Fruit fly (Drosophila melanogaster) whole organism, embryonic: Measurements from ENCODE around the gene BuGZ.
A peak's percentile ranks its signal among the peaks of the same experiment; 100 is the strongest.

Experiments
- ATbp ChIP-seq: fragments of 200-800 bp; sonication (Bioruptor generic); optimal IDR thresholded peaks from 2 replicates; lab custom pipeline; 2017; ENCODE audit warnings: missing biosample characterization, mild to moderate bottlenecking, missing genetic modification characterization, missing genetic modification reagents
- BtbVII ChIP-seq: fragments of 200-800 bp; sonication (Bioruptor generic); optimal IDR thresholded peaks from 3 replicates; lab custom pipeline; 2017; ENCODE audit warnings: missing biosample characterization, mild to moderate bottlenecking, missing genetic modification characterization
- CG10321 ChIP-seq: fragments of 200-800 bp; sonication (Bioruptor generic); IDR thresholded peaks from 2 replicates; pipeline ENCODE4 v1.3.6; 2022; ENCODE audit warnings: missing biosample characterization, missing genetic modification characterization
- CG10431 ChIP-seq: fragments of 200-800 bp; sonication (Bioruptor generic); optimal IDR thresholded peaks from 3 replicates; lab custom pipeline; 2018; ENCODE audit warnings: missing biosample characterization, mild to moderate bottlenecking, missing genetic modification characterization
- CG10654 ChIP-seq: fragments of 200-800 bp; sonication (Bioruptor generic); optimal IDR thresholded peaks from 2 replicates; lab custom pipeline; 2016; ENCODE audit warnings: missing biosample characterization, missing genetic modification characterization
- CG12219 ChIP-seq: fragments of 200-800 bp; sonication (Bioruptor generic); optimal IDR thresholded peaks from 3 replicates; lab custom pipeline; 2018; ENCODE audit warnings: missing biosample characterization, mild to moderate bottlenecking, missing genetic modification characterization
- CG12299 ChIP-seq: fragments of 200-800 bp; sonication (Bioruptor generic); optimal IDR thresholded peaks from 2 replicates; lab custom pipeline; 2018; ENCODE audit warnings: missing biosample characterization, mild to moderate bottlenecking, missing genetic modification characterization
- CG16815 ChIP-seq: fragments of 200-800 bp; sonication (Bioruptor generic); optimal IDR thresholded peaks from 3 replicates; lab custom pipeline; 2017; ENCODE audit warnings: missing biosample characterization, mild to moderate bottlenecking, missing genetic modification characterization
- CG16863 ChIP-seq: fragments of 200-800 bp; sonication (Bioruptor generic); optimal IDR thresholded peaks from 3 replicates; lab custom pipeline; 2016; ENCODE audit warnings: missing biosample characterization, missing genetic modification characterization
- CG17186 ChIP-seq: fragments of 200-800 bp; sonication (Bioruptor generic); optimal IDR thresholded peaks from 3 replicates; lab custom pipeline; 2017; ENCODE audit warnings: missing biosample characterization, missing genetic modification reagents, missing genetic modification characterization
- CG17359 ChIP-seq: fragments of 200-800 bp; sonication (Bioruptor generic); optimal IDR thresholded peaks from 3 replicates; lab custom pipeline; 2018; ENCODE audit warnings: missing biosample characterization, mild to moderate bottlenecking, missing genetic modification characterization, moderate library complexity
- CG18599 ChIP-seq: fragments of 200-800 bp; sonication (Bioruptor generic); optimal IDR thresholded peaks from 3 replicates; lab custom pipeline; 2017; ENCODE audit warnings: missing biosample characterization, missing genetic modification characterization, mild to moderate bottlenecking, moderate library complexity, missing genetic modification reagents
- CG2116 ChIP-seq: fragments of 200-800 bp; sonication (Bioruptor generic); optimal IDR thresholded peaks from 3 replicates; lab custom pipeline; 2018; ENCODE audit warnings: missing biosample characterization, mild to moderate bottlenecking, missing genetic modification characterization
- CG30431 ChIP-seq: fragments of 200-800 bp; sonication (Bioruptor generic); optimal IDR thresholded peaks from 2 replicates; lab custom pipeline; 2017; ENCODE audit warnings: missing biosample characterization, missing genetic modification characterization
- CG4854 ChIP-seq: fragments of 200-800 bp; sonication (Bioruptor generic); optimal IDR thresholded peaks from 2 replicates; lab custom pipeline; 2016; ENCODE audit warnings: missing biosample characterization, missing genetic modification characterization, inconsistent platforms
- CG5180 ChIP-seq: fragments of 200-800 bp; sonication (Bioruptor generic); optimal IDR thresholded peaks from 3 replicates; lab custom pipeline; 2017; ENCODE audit warnings: missing biosample characterization, missing genetic modification characterization, mild to moderate bottlenecking, moderate library complexity, missing genetic modification reagents
- CG6791 ChIP-seq: fragments of 200-800 bp; sonication (Bioruptor generic); IDR thresholded peaks from 3 replicates; pipeline ENCODE4 v1.3.6; 2022; ENCODE audit warnings: missing biosample characterization, missing genetic modification characterization; ENCODE audit not compliant: partially characterized antibody
- CG7372 ChIP-seq: fragments of 200-800 bp; sonication (Bioruptor generic); IDR thresholded peaks from 2 replicates; pipeline ENCODE4 v1.3.6; 2022; ENCODE audit warnings: missing biosample characterization, missing genetic modification characterization
- CG7556 ChIP-seq: fragments of 200-800 bp; sonication (Bioruptor generic); optimal IDR thresholded peaks from 2 replicates; lab custom pipeline; 2017; ENCODE audit warnings: missing biosample characterization, mild to moderate bottlenecking, missing genetic modification characterization
- CG7745 ChIP-seq: fragments of 200-800 bp; sonication (Bioruptor generic); optimal IDR thresholded peaks from 2 replicates; lab custom pipeline; 2018; ENCODE audit warnings: missing biosample characterization, mild to moderate bottlenecking, missing genetic modification characterization, moderate library complexity
- CG7928 ChIP-seq: fragments of 200-800 bp; sonication (Bioruptor generic); optimal IDR thresholded peaks from 2 replicates; lab custom pipeline; 2017; ENCODE audit warnings: missing biosample characterization, mild to moderate bottlenecking, missing genetic modification characterization
- CG8478 ChIP-seq: fragments of >200 bp; optimal IDR thresholded peaks from 2 replicates; lab custom pipeline; 2018
- CG9797 ChIP-seq: fragments of 200-800 bp; sonication (Bioruptor generic); optimal IDR thresholded peaks from 3 replicates; lab custom pipeline; 2018; ENCODE audit warnings: missing biosample characterization, mild to moderate bottlenecking, missing genetic modification characterization
- Dll ChIP-seq: fragments of 200-800 bp; sonication (Bioruptor generic); IDR thresholded peaks from 4 replicates; pipeline ENCODE4 v1.3.6; 2022; ENCODE audit warnings: missing biosample characterization, missing genetic modification characterization; ENCODE audit not compliant: partially characterized antibody
- Doc3 ChIP-seq: fragments of 200-800 bp; sonication (Bioruptor generic); IDR thresholded peaks from 3 replicates; pipeline ENCODE4 v1.3.6; 2022; ENCODE audit warnings: missing biosample characterization, missing genetic modification characterization; ENCODE audit not compliant: partially characterized antibody
- Ets65A ChIP-seq: fragments of 200-800 bp; sonication (Bioruptor generic); peaks from one replicate; lab custom pipeline; 2016; ENCODE audit warnings: missing biosample characterization, missing genetic modification characterization
- Fer2 ChIP-seq: fragments of 200-800 bp; sonication (Bioruptor generic); optimal IDR thresholded peaks from 2 replicates; lab custom pipeline; 2018; ENCODE audit warnings: missing biosample characterization, mild to moderate bottlenecking, missing genetic modification characterization, moderate library complexity
- Gug ChIP-seq: fragments of 200-800 bp; sonication (Bioruptor generic); IDR thresholded peaks from 4 replicates; pipeline ENCODE4 v1.3.6; 2022; ENCODE audit warnings: missing biosample characterization, missing genetic modification characterization
- HmgZ ChIP-seq: fragments of 200-800 bp; sonication (Bioruptor generic); optimal IDR thresholded peaks from 2 replicates; lab custom pipeline; 2018; ENCODE audit warnings: missing biosample characterization, mild to moderate bottlenecking, missing genetic modification characterization
- Hr3 ChIP-seq: fragments of 200-800 bp; sonication (Bioruptor generic); optimal IDR thresholded peaks from 3 replicates; lab custom pipeline; 2016; ENCODE audit warnings: missing biosample characterization, missing genetic modification characterization
- Hr51 ChIP-seq, 2 experiments: fragments of 200-800 bp; sonication (Bioruptor generic); optimal IDR thresholded peaks; 2 replicates in 1 of 2; 3 replicates in 1 of 2; lab custom pipeline; 2016 to 2018; ENCODE audit warnings: missing biosample characterization in 2 of 2, missing genetic modification characterization in 2 of 2, mild to moderate bottlenecking in 1 of 2, moderate library complexity in 1 of 2
- NFAT ChIP-seq: fragments of 200-800 bp; sonication (Bioruptor generic); IDR thresholded peaks from 2 replicates; pipeline ENCODE4 v1.3.6; 2022; ENCODE audit warnings: missing biosample characterization, missing genetic modification characterization
- Poxn ChIP-seq: fragments of 200-800 bp; sonication (Bioruptor generic); IDR thresholded peaks from 2 replicates; pipeline ENCODE4 v1.3.6; 2022; ENCODE audit warnings: missing biosample characterization, missing genetic modification characterization
- Spps ChIP-seq: fragments of 200-800 bp; sonication (Bioruptor generic); optimal IDR thresholded peaks from 2 replicates; lab custom pipeline; 2018; ENCODE audit warnings: missing biosample characterization, mild to moderate bottlenecking, missing genetic modification characterization
- Trl ChIP-seq, 3 experiments: fragments of >200 bp in 2 of 3; fragments of 200-800 bp in 1 of 3; sonication (Bioruptor generic) in 1 of 3; optimal IDR thresholded peaks; 2 replicates in 1 of 3; 3 replicates in 2 of 3; lab custom pipeline; 2016 to 2017; ENCODE audit warnings: missing biosample characterization in 1 of 3, missing genetic modification characterization in 1 of 3
- YL-1 ChIP-seq: fragments of 200-800 bp; sonication (Bioruptor generic); optimal IDR thresholded peaks from 3 replicates; lab custom pipeline; 2017; ENCODE audit warnings: missing biosample characterization, mild to moderate bottlenecking, missing genetic modification characterization
- ase ChIP-seq: fragments of 200-800 bp; sonication (Bioruptor generic); IDR thresholded peaks from 3 replicates; pipeline ENCODE4 v1.3.6; 2022; ENCODE audit warnings: missing biosample characterization, missing genetic modification characterization
- dmrt99B ChIP-seq: fragments of 200-800 bp; sonication (Bioruptor generic); optimal IDR thresholded peaks from 2 replicates; lab custom pipeline; 2018; ENCODE audit warnings: missing biosample characterization, mild to moderate bottlenecking, missing genetic modification characterization, moderate library complexity
- en ChIP-seq: fragments of 200-800 bp; sonication (Bioruptor generic); optimal IDR thresholded peaks from 2 replicates; lab custom pipeline; 2016; ENCODE audit warnings: missing biosample characterization, missing genetic modification characterization
- esg ChIP-seq: fragments of 200-800 bp; sonication (Bioruptor generic); conservative IDR thresholded peaks from 2 replicates; pipeline ENCODE4 v1.3.6; 2022; ENCODE audit warnings: missing biosample characterization, missing genetic modification characterization
- gem ChIP-seq: fragments of 200-800 bp; sonication (Bioruptor generic); optimal IDR thresholded peaks from 2 replicates; lab custom pipeline; 2019; ENCODE audit warnings: missing biosample characterization, mild to moderate bottlenecking, missing genetic modification characterization, moderate library complexity
- hbn ChIP-seq: fragments of 200-800 bp; sonication (Bioruptor generic); IDR thresholded peaks from 2 replicates; pipeline ENCODE4 v1.3.6; 2022; ENCODE audit warnings: missing biosample characterization, missing genetic modification characterization; ENCODE audit not compliant: partially characterized antibody
- lola ChIP-seq, 3 experiments: fragments of >200 bp in 2 of 3; fragments of 200-800 bp in 1 of 3; sonication (Bioruptor generic) in 1 of 3; optimal IDR thresholded peaks; 2 replicates each; lab custom pipeline; 2017 to 2019; ENCODE audit warnings: missing biosample characterization in 3 of 3, missing genetic modification characterization in 3 of 3, mild to moderate bottlenecking in 1 of 3, moderate library complexity in 1 of 3
- pfk ChIP-seq: fragments of 200-800 bp; sonication (Bioruptor generic); optimal IDR thresholded peaks from 2 replicates; lab custom pipeline; 2018; ENCODE audit warnings: missing biosample characterization, mild to moderate bottlenecking, missing genetic modification characterization, moderate library complexity
- sens-2 ChIP-seq: fragments of 200-800 bp; sonication (Bioruptor generic); IDR thresholded peaks from 2 replicates; pipeline ENCODE4 v1.3.6; 2022; ENCODE audit warnings: missing biosample characterization, missing genetic modification characterization
- yki ChIP-seq: fragments of >200 bp; optimal IDR thresholded peaks from 3 replicates; lab custom pipeline; 2018
- zfh2 ChIP-seq: fragments of 200-800 bp; sonication (Bioruptor generic); optimal IDR thresholded peaks from 2 replicates; lab custom pipeline; 2016; ENCODE audit warnings: missing biosample characterization, missing genetic modification characterization

Gene BuGZ

dm6 chr2L:16715841-16716701 is 27.1 kb upstream of the BuGZ start, which contains the start of the genes Cyt-c-d and CG31808 (continued):
- TF ChIP-seq CG8478 (lab: Kevin White, UChicago) (no peak), CG7928 (GFP tag; lab: Kevin White, UChicago) (peak; percentile 71), CG10431 (GFP tag; lab: Kevin White, UChicago) (peak; percentile 86), CG18599 (GFP tag; lab: Kevin White, UChicago) (peak; percentile 97), Spps (tag; lab: Kevin White, UChicago) (peak; percentile 96), CG10654 (peak; percentile 94), CG12299 (tag; lab: Kevin White, UChicago) (peak; percentile 96), CG6791 (GFP tag; lab: Robert Waterston, UW) (peak; percentile 42; the same call in 1 of the 3 replicates), ase (GFP tag; lab: Robert Waterston, UW) (peak; percentile 98), CG9797 (GFP tag; lab: Kevin White, UChicago) (peak; percentile 33), HmgZ (tag; lab: Kevin White, UChicago) (peak; percentile 97), CG10321 (GFP tag; lab: Robert Waterston, UW) (peak; percentile 68; the same call in 1 of the 2 replicates), BtbVII (GFP tag; lab: Kevin White, UChicago) (peak; percentile 95), CG2116 (peak; percentile 85), Hr51 (GFP tag; optimal IDR thresholded peaks at IDR 0.05; lab: Kevin White, UChicago) (peak; percentile 85 to 98), CG5180 (GFP tag; lab: Kevin White, UChicago) (peak; percentile 91), Dll (peak; percentile 35; the same call in 1 of the 4 replicates), Fer2 (peak; percentile 84), pfk (GFP tag; lab: Kevin White, UChicago) (peak; percentile 39), lola (GFP tag; optimal IDR thresholded peaks at IDR 0.05; lab: Kevin White, UChicago) (peak in 1 of 3 experiments; percentile 95), Trl (optimal IDR thresholded peaks at IDR 0.05; lab: Kevin White, UChicago) (peak; percentile 93 to 94), Trl (GFP tag; optimal IDR thresholded peaks at IDR 0.05; lab: Kevin White, UChicago) (peak; percentile 85), YL-1 (peak; percentile 90), sens-2 (GFP tag; lab: Robert Waterston, UW) (peak; percentile 91), Hr3 (GFP tag; lab: Kevin White, UChicago) (peak; percentile 96), esg (GFP tag; lab: Robert Waterston, UW) (peak; percentile 97), Ets65A (peak; percentile 98), NFAT (GFP tag; lab: Robert Waterston, UW) (peak; percentile 85), gem (tag; lab: Kevin White, UChicago) (peak; percentile 99), yki (lab: Kevin White, UChicago) (peak; percentile 77), CG7745 (tag; lab: Kevin White, UChicago) (peak; percentile 59), CG12219 (GFP tag; lab: Kevin White, UChicago) (peak; percentile 97), zfh2 (GFP tag; lab: Kevin White, UChicago) (peak; percentile 75), Gug (peak; percentile 92), dmrt99B (tag; lab: Kevin White, UChicago) (peak; percentile 99), CG7372 (GFP tag; lab: Robert Waterston, UW) (peak; percentile 95), Poxn (GFP tag; lab: Robert Waterston, UW) (peak; percentile 74), hbn (GFP tag; lab: Robert Waterston, UW) (no peak), Doc3 (GFP tag; lab: Robert Waterston, UW) (no peak), CG16863 (peak; percentile 94), ATbp (GFP tag; lab: Kevin White, UChicago) (peak; percentile 98), CG16815 (GFP tag; lab: Kevin White, UChicago) (peak; percentile 93), CG4854 (GFP tag; lab: Kevin White, UChicago) (peak; percentile 92), CG30431 (peak; percentile 94), CG17359 (tag; lab: Kevin White, UChicago) (peak; percentile 98), en (GFP tag; lab: Kevin White, UChicago) (peak; percentile 85), CG17186 (GFP tag; lab: Kevin White, UChicago) (peak; percentile 88), CG7556 (peak; percentile 99)
